Worm (Caenorhabditis elegans) whole organism, young adult: Measurements from ENCODE around the gene ZK180.7.

Source experiments
- B0336.3 ChIP-seq: fragments of 200-800 bp; sonication (Bioruptor generic); IDR thresholded peaks from 2 replicates; pipeline ENCODE4 v1.3.6; 2022; ENCODE audit warnings: missing genetic modification characterization, missing compliant biosample characterization
- C06A6.2 ChIP-seq: fragments of 200-800 bp; sonication (Bioruptor generic); conservative IDR thresholded peaks from 2 replicates; pipeline ENCODE4 v1.3.6; 2022; ENCODE audit warnings: missing genetic modification characterization, missing compliant biosample characterization
- D2030.7 ChIP-seq: fragments of 200-800 bp; sonication (Bioruptor generic); IDR thresholded peaks from 2 replicates; pipeline ENCODE4 v1.3.6; 2022; ENCODE audit warnings: missing genetic modification reagents, missing genetic modification characterization, missing compliant biosample characterization
- F22D6.2 ChIP-seq: sonication (generic microtip); optimal IDR thresholded peaks from 2 replicates; lab custom pipeline; 2016; ENCODE audit warnings: mild to moderate bottlenecking, missing genetic modification characterization, missing compliant biosample characterization
- F23B12.7 ChIP-seq: sonication (generic microtip); optimal IDR thresholded peaks from 2 replicates; lab custom pipeline; 2017; ENCODE audit warnings: missing genetic modification characterization, mild to moderate bottlenecking, missing compliant biosample characterization, antibody characterized with exemption, moderate library complexity; ENCODE audit not compliant: insufficient read depth
- F52B5.7 ChIP-seq: sonication (generic microtip); optimal IDR thresholded peaks from 2 replicates; lab custom pipeline; 2016; ENCODE audit warnings: mild to moderate bottlenecking, missing genetic modification characterization, missing compliant biosample characterization
- F57C9.4 ChIP-seq: sonication (generic microtip); optimal IDR thresholded peaks from 2 replicates; lab custom pipeline; 2017; ENCODE audit warnings: mild to moderate bottlenecking, missing genetic modification characterization, missing compliant biosample characterization
- K11D2.4 ChIP-seq: fragments of 200-800 bp; sonication (Bioruptor generic); IDR thresholded peaks from 2 replicates; pipeline ENCODE4 v1.3.6; 2022; ENCODE audit warnings: missing genetic modification reagents, missing genetic modification characterization, missing compliant biosample characterization
- Y95B8A.8 ChIP-seq: fragments of 200-800 bp; sonication (Bioruptor generic); IDR thresholded peaks from 2 replicates; pipeline ENCODE4 v1.3.6; 2022; ENCODE audit warnings: missing genetic modification reagents, missing genetic modification characterization, missing compliant biosample characterization
- ama-1 ChIP-seq, 3 experiments: fragments of 150-350 bp in 1 of 3; sonication (generic microtip) in 2 of 3; optimal IDR thresholded peaks; 2 replicates each; lab custom pipeline; 2014 to 2018; ENCODE audit warnings: missing biosample characterization in 2 of 3, missing genetic modification characterization in 2 of 3, missing genetic modification reagents in 2 of 3
- athp-1 ChIP-seq: sonication (generic microtip); optimal IDR thresholded peaks from 2 replicates; lab custom pipeline; 2017; ENCODE audit warnings: mild to moderate bottlenecking, missing genetic modification characterization, missing compliant biosample characterization
- attf-5 ChIP-seq: fragments of 200-800 bp; sonication (Bioruptor generic); optimal IDR thresholded peaks from 2 replicates; lab custom pipeline; 2018; ENCODE audit warnings: mild to moderate bottlenecking, missing genetic modification characterization, missing compliant biosample characterization
- cebp-1 ChIP-seq, 2 experiments: fragments of 200-800 bp in 1 of 2; sonication (Bioruptor generic) in 1 of 2; sonication (generic microtip) in 1 of 2; IDR thresholded peaks in 1 of 2; optimal IDR thresholded peaks in 1 of 2; 2 replicates each; pipeline versions ENCODE4 v1.3.6 to Lab custom; 2017 to 2022; ENCODE audit warnings: missing compliant biosample characterization in 2 of 2, missing genetic modification characterization in 2 of 2, mild to moderate bottlenecking in 1 of 2, missing genetic modification reagents in 1 of 2, moderate library complexity in 1 of 2
- ceh-27 ChIP-seq: fragments of 200-800 bp; sonication (Bioruptor generic); optimal IDR thresholded peaks from 2 replicates; lab custom pipeline; 2018; ENCODE audit warnings: mild to moderate bottlenecking, missing genetic modification characterization, moderate library complexity, missing compliant biosample characterization
- chd-7 ChIP-seq: sonication (generic microtip); optimal IDR thresholded peaks from 2 replicates; lab custom pipeline; 2016; ENCODE audit warnings: mild to moderate bottlenecking, missing genetic modification characterization, moderate library complexity, missing compliant biosample characterization
- die-1 ChIP-seq: sonication (generic microtip); optimal IDR thresholded peaks from 2 replicates; lab custom pipeline; 2016; ENCODE audit warnings: missing genotype, mild to moderate bottlenecking, missing genetic modification characterization, missing compliant biosample characterization
- egl-44 ChIP-seq: fragments of 200-800 bp; sonication (Bioruptor generic); IDR thresholded peaks from 2 replicates; pipeline ENCODE4 v1.3.6; 2022; ENCODE audit warnings: missing genetic modification reagents, missing genetic modification characterization, missing compliant biosample characterization
- ets-4 ChIP-seq: fragments of 200-800 bp; sonication (Bioruptor generic); optimal IDR thresholded peaks from 2 replicates; lab custom pipeline; 2018; ENCODE audit warnings: mild to moderate bottlenecking, missing genetic modification characterization, missing compliant biosample characterization
- fkh-3 ChIP-seq: sonication (generic microtip); optimal IDR thresholded peaks from 2 replicates; lab custom pipeline; 2016; ENCODE audit warnings: mild to moderate bottlenecking, missing genetic modification characterization, missing compliant biosample characterization
- hmg-1.2 ChIP-seq: fragments of 200-800 bp; sonication (Bioruptor generic); IDR thresholded peaks from 2 replicates; pipeline ENCODE4 v1.3.6; 2022; ENCODE audit warnings: missing genetic modification reagents, missing genetic modification characterization, missing compliant biosample characterization
- hmg-20 ChIP-seq: fragments of 200-800 bp; sonication (Bioruptor generic); IDR thresholded peaks from 2 replicates; pipeline ENCODE4 v1.3.6; 2022; ENCODE audit warnings: missing genetic modification reagents, missing genetic modification characterization, missing compliant biosample characterization
- lin-26 ChIP-seq: fragments of 200-800 bp; sonication (Bioruptor generic); IDR thresholded peaks from 2 replicates; pipeline ENCODE4 v1.3.6; 2022; ENCODE audit warnings: missing genetic modification reagents, missing genetic modification characterization, missing compliant biosample characterization
- lin-40 ChIP-seq: sonication (generic microtip); optimal IDR thresholded peaks from 2 replicates; lab custom pipeline; 2016; ENCODE audit warnings: missing genetic modification characterization, mild to moderate bottlenecking, missing compliant biosample characterization, missing genotype, missing genetic modification reagents
- lir-1 ChIP-seq: fragments of 200-800 bp; sonication (Bioruptor generic); conservative IDR thresholded peaks from 2 replicates; pipeline ENCODE4 v1.3.6; 2022; ENCODE audit warnings: missing genetic modification reagents, missing genetic modification characterization, missing compliant biosample characterization
- madf-10 ChIP-seq: sonication (generic microtip); optimal IDR thresholded peaks from 2 replicates; lab custom pipeline; 2016; ENCODE audit warnings: mild to moderate bottlenecking, missing genetic modification characterization, missing compliant biosample characterization
- mcd-1 ChIP-seq: fragments of 200-800 bp; sonication (Bioruptor generic); IDR thresholded peaks from 2 replicates; pipeline ENCODE4 v1.3.6; 2022; ENCODE audit warnings: missing genetic modification reagents, missing genetic modification characterization, missing compliant biosample characterization
- mxl-1 ChIP-seq: sonication (generic microtip); optimal IDR thresholded peaks from 2 replicates; lab custom pipeline; 2016; ENCODE audit warnings: missing genetic modification characterization, missing compliant biosample characterization
- nfya-1 ChIP-seq: sonication (generic microtip); optimal IDR thresholded peaks from 2 replicates; lab custom pipeline; 2017; ENCODE audit warnings: antibody characterized with exemption, missing compliant biosample characterization, missing genetic modification characterization, borderline replicate concordance; ENCODE audit not compliant: insufficient read depth
- nhr-27 ChIP-seq: fragments of 200-800 bp; sonication (Bioruptor generic); optimal IDR thresholded peaks from 2 replicates; lab custom pipeline; 2018; ENCODE audit warnings: mild to moderate bottlenecking, missing genetic modification characterization, moderate library complexity, missing compliant biosample characterization
- nhr-80 ChIP-seq: sonication (generic microtip); optimal IDR thresholded peaks from 2 replicates; lab custom pipeline; 2016; ENCODE audit warnings: missing genetic modification characterization, missing compliant biosample characterization
- pbrm-1 ChIP-seq: fragments of 200-800 bp; sonication (Bioruptor generic); IDR thresholded peaks from 2 replicates; pipeline ENCODE4 v1.3.6; 2022; ENCODE audit warnings: missing genetic modification reagents, missing genetic modification characterization, missing compliant biosample characterization
- repo-1 ChIP-seq: sonication (generic microtip); optimal IDR thresholded peaks from 2 replicates; lab custom pipeline; 2017; ENCODE audit warnings: mild to moderate bottlenecking, missing genetic modification characterization, missing compliant biosample characterization
- sdz-38 ChIP-seq: sonication (generic microtip); optimal IDR thresholded peaks from 2 replicates; lab custom pipeline; 2016; ENCODE audit warnings: missing genotype, missing genetic modification characterization, missing compliant biosample characterization
- snpc-3.4 ChIP-seq: sonication (generic microtip); optimal IDR thresholded peaks from 2 replicates; lab custom pipeline; 2017; ENCODE audit warnings: missing genetic modification characterization, mild to moderate bottlenecking, missing compliant biosample characterization, antibody characterized with exemption, moderate library complexity, missing genotype, missing genetic modification reagents
- somi-1 ChIP-seq: fragments of 200-800 bp; sonication (Bioruptor generic); optimal IDR thresholded peaks from 2 replicates; lab custom pipeline; 2018; ENCODE audit warnings: mild to moderate bottlenecking, missing genetic modification characterization, missing compliant biosample characterization
- tbp1 ChIP-seq: fragments of 200-800 bp; sonication (Bioruptor generic); optimal IDR thresholded peaks from 2 replicates; lab custom pipeline; 2018; ENCODE audit warnings: mild to moderate bottlenecking, missing genetic modification characterization, missing compliant biosample characterization
- tlf-1 ChIP-seq: fragments of 200-800 bp; sonication (Bioruptor generic); optimal IDR thresholded peaks from 2 replicates; lab custom pipeline; 2018; ENCODE audit warnings: mild to moderate bottlenecking, missing genetic modification characterization, missing compliant biosample characterization
- unc-130 ChIP-seq: sonication (generic microtip); optimal IDR thresholded peaks from 2 replicates; lab custom pipeline; 2016; ENCODE audit warnings: missing genetic modification reagents, missing genetic modification characterization, missing compliant biosample characterization
- xnd-1 ChIP-seq: sonication (generic microtip); optimal IDR thresholded peaks from 2 replicates; lab custom pipeline; 2016; ENCODE audit warnings: missing genotype, missing genetic modification reagents, missing genetic modification characterization, missing compliant biosample characterization
- ztf-28 ChIP-seq: fragments of 200-800 bp; sonication (Bioruptor generic); IDR thresholded peaks from 2 replicates; pipeline ENCODE4 v1.3.6; 2022; ENCODE audit warnings: missing genetic modification reagents, missing genetic modification characterization, missing compliant biosample characterization
- ztf-6 ChIP-seq: fragments of 200-800 bp; sonication (Bioruptor generic); IDR thresholded peaks from 2 replicates; pipeline ENCODE4 v1.3.6; 2022; ENCODE audit warnings: missing genetic modification reagents, missing genetic modification characterization, missing compliant biosample characterization

The ZK180.7 gene

ce11 chrIV:4477009-4477471 lies 13.3 kb upstream of the ZK180.7 start, which contains the start of gene M01H9.3:
M01H9.3 (minus strand) TSS chrIV:4477059.
- TF ChIP-seq F23B12.7 (tag; lab: Kevin White, UChicago) (peak; percentile 33), attf-5 (GFP tag; lab: Kevin White, UChicago) (peak; percentile 55), somi-1 (peak; percentile 55), tbp1 (GFP tag; lab: Kevin White, UChicago) (peak; percentile 15), nfya-1 (tag; lab: Kevin White, UChicago) (no peak), madf-10 (tag; lab: Kevin White, UChicago) (peak; percentile 22), die-1 (peak; percentile 46), mcd-1 (peak; percentile 17; the same call in 1 of the 2 replicates), lin-26 (0 out of 2 replicates have a peak, but pooled peaks have one; percentile 40), B0336.3 (GFP tag; lab: Robert Waterston, UW) (peak; percentile 15; the same call in 1 of the 2 replicates), K11D2.4 (GFP tag; lab: Robert Waterston, UW) (peak; percentile 59), chd-7 (tag; lab: Kevin White, UChicago) (peak; percentile 18), hmg-1.2 (GFP tag; lab: Robert Waterston, UW) (peak; percentile 32; the same call in 1 of the 2 replicates), ama-1 (optimal IDR thresholded peaks at IDR 0.05; lab: Kevin White, UChicago) (peak; percentile 70), ama-1 (GFP tag; optimal IDR thresholded peaks at IDR 0.05; lab: Kevin White, UChicago) (peak in 1 of 2 experiments; percentile 6), nhr-80 (tag; lab: Kevin White, UChicago) (peak; percentile 59), C06A6.2 (GFP tag; lab: Robert Waterston, UW) (0 out of 2 replicates have a peak, but pooled peaks have one; percentile 49), unc-130 (GFP tag; lab: Kevin White, UChicago) (no peak), cebp-1 (GFP tag; IDR thresholded peaks at IDR 0.05; lab: Robert Waterston, UW) (no peak), cebp-1 (tag; optimal IDR thresholded peaks at IDR 0.05; lab: Kevin White, UChicago) (peak; percentile 72), egl-44 (no peak), tlf-1 (GFP tag; lab: Kevin White, UChicago) (peak; percentile 4), hmg-20 (GFP tag; lab: Robert Waterston, UW) (no peak), lin-40 (tag; lab: Kevin White, UChicago) (peak; percentile 46), ceh-27 (GFP tag; lab: Kevin White, UChicago) (peak; percentile 52), fkh-3 (tag; lab: Kevin White, UChicago) (no peak)

DNA sequence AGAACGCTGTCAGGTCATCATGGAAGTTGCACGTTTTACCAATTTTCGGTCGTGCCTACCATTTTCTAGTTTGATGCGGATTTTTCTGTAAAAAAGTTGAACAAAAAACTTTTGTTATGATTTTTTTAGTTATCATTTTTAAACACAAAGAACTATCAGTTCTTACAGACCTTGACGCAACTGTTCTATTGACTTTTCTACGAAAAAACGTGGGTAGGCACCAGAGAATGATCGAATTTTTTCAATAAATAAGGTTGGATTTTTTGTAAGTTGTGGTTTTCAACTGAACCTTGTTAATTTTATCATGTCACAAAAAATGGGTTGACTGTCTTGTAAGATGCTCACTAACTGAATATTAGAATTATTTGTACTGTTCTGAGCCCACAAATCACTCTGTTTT lies 11.7 kb upstream of the ZK180.7 start:
- TF ChIP-seq ztf-6 (GFP tag; lab: Robert Waterston, UW) = no peak
- TF ChIP-seq F57C9.4 (tag; lab: Kevin White, UChicago) = no peak
- TF ChIP-seq F52B5.7 = no peak
- TF ChIP-seq nhr-80 (tag; lab: Kevin White, UChicago) = peak; percentile 6
- no peak for TF ChIP-seq hmg-1.2 (GFP tag; lab: Robert Waterston, UW)
- TF ChIP-seq F22D6.2 (tag; lab: Kevin White, UChicago) = peak; percentile 7
- TF ChIP-seq B0336.3 (GFP tag; lab: Robert Waterston, UW) = no peak
- no peak for TF ChIP-seq pbrm-1 (GFP tag; lab: Robert Waterston, UW)

- no peak for TF ChIP-seq F52B5.7
- TF ChIP-seq xnd-1 (tag; lab: Kevin White, UChicago) = no peak
- TF ChIP-seq lir-1 (GFP tag; lab: Robert Waterston, UW) = no peak
- TF ChIP-seq sdz-38 (tag; lab: Kevin White, UChicago) = no peak
- TF ChIP-seq Y95B8A.8 (GFP tag; lab: Robert Waterston, UW) = no peak
- no peak for TF ChIP-seq ztf-28 (GFP tag; lab: Robert Waterston, UW)
- TF ChIP-seq repo-1 (tag; lab: Kevin White, UChicago) = no peak
- no peak for TF ChIP-seq attf-5 (GFP tag; lab: Kevin White, UChicago)
- TF ChIP-seq ets-4 (GFP tag; lab: Kevin White, UChicago) = no peak
- no peak for TF ChIP-seq nhr-27
- no peak for TF ChIP-seq mxl-1 (tag; lab: Kevin White, UChicago)
- no peak for TF ChIP-seq athp-1 (tag; lab: Kevin White, UChicago)
- no peak for TF ChIP-seq snpc-3.4
- no peak for TF ChIP-seq D2030.7 (GFP tag; lab: Robert Waterston, UW)
- no peak for TF ChIP-seq die-1
Observed at ce11 chrIV:4480027-4480426, 10.3 kb upstream of the ZK180.7 start, which contains the start of gene M01H9.10. M01H9.10 (minus strand) TSS chrIV:4480127.
